Fruit fly (Drosophila melanogaster) whole organism: ENCODE data around the gene CG13053.

Source experiments
- CG8478 ChIP-seq: fragments of >200 bp; optimal IDR thresholded peaks from 2 replicates; lab custom pipeline; 2018; ENCODE audit warnings: inconsistent platforms
- Dll ChIP-seq: fragments of >200 bp; optimal IDR thresholded peaks from 2 replicates; lab custom pipeline; 2017
- EcR ChIP-seq, 2 experiments: fragments of >200 bp; optimal IDR thresholded peaks; 2 replicates each; lab custom pipeline; 2017; ENCODE audit warnings: missing biosample characterization in 2 of 2, missing genetic modification characterization in 2 of 2, missing genetic modification reagents in 2 of 2
- pan ChIP-seq: fragments of >200 bp; optimal IDR thresholded peaks from 2 replicates; lab custom pipeline; 2017
- psq ChIP-seq: fragments of >200 bp; optimal IDR thresholded peaks from 2 replicates; lab custom pipeline; 2017
- usp ChIP-seq: fragments of >200 bp; optimal IDR thresholded peaks from 2 replicates; lab custom pipeline; 2017; ENCODE audit warnings: missing biosample characterization, missing genetic modification characterization, mixed read lengths

Gene CG13053

dm6 chr3L:16265000-16265399 is 5.5 kb upstream of the CG13053 start, which contains the start of the genes CG13051 and CG13069:
TSS of gene CG13051 (minus strand) at chr3L:16265100.
TSS of gene CG13069 (plus strand) at chr3L:16265385.
- TF ChIP-seq EcR (GFP tag; optimal IDR thresholded peaks at IDR 0.05; lab: Kevin White, UChicago) (no peak), usp (GFP tag; lab: Kevin White, UChicago) (no peak), Dll (lab: Kevin White, UChicago) (no peak), CG8478 (lab: Kevin White, UChicago) (no peak), pan (lab: Kevin White, UChicago) (no peak), psq (no peak)

- TF ChIP-seq usp (GFP tag; lab: Kevin White, UChicago) (no peak), EcR (GFP tag; optimal IDR thresholded peaks at IDR 0.05; lab: Kevin White, UChicago) (no peak), pan (lab: Kevin White, UChicago) (no peak), psq (no peak), CG8478 (lab: Kevin White, UChicago) (no peak), Dll (lab: Kevin White, UChicago) (no peak)
Measured at dm6 chr3L:16263043-16263442, 3.5 kb upstream of the CG13053 start, which contains the start of gene CG13070. TSS of gene CG13070 (plus strand) at chr3L:16263343.

- no peak for TF ChIP-seq usp (GFP tag; lab: Kevin White, UChicago)
- TF ChIP-seq EcR (GFP tag; optimal IDR thresholded peaks at IDR 0.05; lab: Kevin White, UChicago) = no peak
- TF ChIP-seq psq = no peak
- TF ChIP-seq CG8478 (lab: Kevin White, UChicago) = no peak
- no peak for TF ChIP-seq Dll (lab: Kevin White, UChicago)
- TF ChIP-seq pan (lab: Kevin White, UChicago) = no peak
Measured at dm6 chr3L:16262440-16262839, 2.9 kb upstream of the CG13053 start, which contains the start of gene CG13071. TSS of gene CG13071 (plus strand) at chr3L:16262740.

- TF ChIP-seq psq = no peak
- TF ChIP-seq CG8478 (lab: Kevin White, UChicago) = no peak
- no peak for TF ChIP-seq pan (lab: Kevin White, UChicago)
- no peak for TF ChIP-seq EcR (GFP tag; optimal IDR thresholded peaks at IDR 0.05; lab: Kevin White, UChicago)
- TF ChIP-seq Dll (lab: Kevin White, UChicago) = no peak
Measured at dm6 chr3L:16261505-16261904, 2.0 kb upstream of the CG13053 start, which contains the start of gene CG34247. TSS of gene CG34247 (minus strand) at chr3L:16261605.

- no peak for TF ChIP-seq usp (GFP tag; lab: Kevin White, UChicago)
- TF ChIP-seq psq = no peak
- no peak for TF ChIP-seq pan (lab: Kevin White, UChicago)
- TF ChIP-seq Dll (lab: Kevin White, UChicago) = no peak
- no peak for TF ChIP-seq CG8478 (lab: Kevin White, UChicago)
- no peak for TF ChIP-seq EcR (GFP tag; optimal IDR thresholded peaks at IDR 0.05; lab: Kevin White, UChicago)
Measured at dm6 chr3L:16257118-16257627, 2.3 kb downstream of the CG13053 start, which contains the start of gene CG13054. TSS of gene CG13054 (minus strand) at chr3L:16257191.

- TF ChIP-seq psq (no peak), usp (GFP tag; lab: Kevin White, UChicago) (no peak), EcR (GFP tag; optimal IDR thresholded peaks at IDR 0.05; lab: Kevin White, UChicago) (no peak), Dll (lab: Kevin White, UChicago) (no peak)
Measured at dm6 chr3L:16252255-16252654, 7.3 kb downstream of the CG13053 start, which contains the start of gene CG13055. TSS of gene CG13055 (minus strand) at chr3L:16252355.

dm6 chr3L:16241296-16241695 is 18.2 kb downstream of the CG13053 start:
- TF ChIP-seq psq (no peak), usp (GFP tag; lab: Kevin White, UChicago) (no peak), Dll (lab: Kevin White, UChicago) (no peak), EcR (GFP tag; optimal IDR thresholded peaks at IDR 0.05; lab: Kevin White, UChicago) (peak in 1 of 2 experiments; percentile 61), CG8478 (lab: Kevin White, UChicago) (no peak), pan (lab: Kevin White, UChicago) (no peak)

dm6 chr3L:16233850-16234494 is 25.6 kb downstream of the CG13053 start:
- TF ChIP-seq CG8478 (lab: Kevin White, UChicago) = no peak
- TF ChIP-seq Dll (lab: Kevin White, UChicago) = no peak
- TF ChIP-seq EcR (GFP tag; optimal IDR thresholded peaks at IDR 0.05; lab: Kevin White, UChicago) = no peak
- no peak for TF ChIP-seq usp (GFP tag; lab: Kevin White, UChicago)
- no peak for TF ChIP-seq pan (lab: Kevin White, UChicago)
- no peak for TF ChIP-seq psq

- no peak for TF ChIP-seq pan (lab: Kevin White, UChicago)
- TF ChIP-seq psq = no peak
- no peak for TF ChIP-seq EcR (GFP tag; optimal IDR thresholded peaks at IDR 0.05; lab: Kevin White, UChicago)
- TF ChIP-seq Dll (lab: Kevin White, UChicago) = no peak
- no peak for TF ChIP-seq usp (GFP tag; lab: Kevin White, UChicago)
- no peak for TF ChIP-seq CG8478 (lab: Kevin White, UChicago)
Measured at dm6 chr3L:16232924-16233323, 26.6 kb downstream of the CG13053 start, which contains the start of gene Hsc20. TSS of gene Hsc20 (plus strand) at chr3L:16233127.

dm6 chr3L:16231857-16232256 is 27.7 kb downstream of the CG13053 start, which contains the start of the genes PDCD-5 and MED10:
TSS of gene PDCD-5 (minus strand) at chr3L:16232038.
TSS of gene MED10 (plus strand) at chr3L:16232084.
- TF ChIP-seq usp (GFP tag; lab: Kevin White, UChicago) = no peak

- no peak for TF ChIP-seq CG8478 (lab: Kevin White, UChicago)
- TF ChIP-seq Dll (lab: Kevin White, UChicago) = no peak
- no peak for TF ChIP-seq pan (lab: Kevin White, UChicago)
- no peak for TF ChIP-seq EcR (GFP tag; optimal IDR thresholded peaks at IDR 0.05; lab: Kevin White, UChicago)
- no peak for TF ChIP-seq psq
- TF ChIP-seq usp (GFP tag; lab: Kevin White, UChicago) = no peak
Measured at dm6 chr3L:16228659-16229205, 30.8 kb downstream of the CG13053 start, which contains the start of gene Tmx3. TSS of gene Tmx3 (plus strand) at chr3L:16229100.
